Fruit fly (Drosophila melanogaster): ENCODE measurements around the gene gammaSnap2.

Gene gammaSnap2

dm6 chr3R:10087206-10087927 lies 33.8 kb downstream of the gammaSnap2 start (continued):
- TF ChIP-seq CG12219 (GFP tag; optimal IDR thresholded peaks at IDR 0.05) (peak; percentile 17), vnd (GFP tag; IDR thresholded peaks at IDR 0.05; ENCODE audit: partially characterized antibody) (no peak), CG5245 (GFP tag; optimal IDR thresholded peaks at IDR 0.05) (peak; percentile 12), Hsf (GFP tag; optimal IDR thresholded peaks at IDR 0.05) (peak; percentile 75), ase (GFP tag; IDR thresholded peaks at IDR 0.05) (peak; percentile 64; the same call in 1 of the 3 replicates), bigmax (GFP tag; optimal IDR thresholded peaks at IDR 0.05) (no peak), Gug (GFP tag; IDR thresholded peaks at IDR 0.05) (peak; percentile 77), CG17568 (GFP tag; optimal IDR thresholded peaks at IDR 0.05) (peak; percentile 52), so (GFP tag; IDR thresholded peaks at IDR 0.05) (0 out of 3 replicates have a peak, but pooled peaks have one; percentile 61), CG10979 (tag; optimal IDR thresholded peaks at IDR 0.05) (peak; percentile 48), rib (GFP tag; IDR thresholded peaks at IDR 0.05) (no peak), CG1024 (GFP tag; IDR thresholded peaks at IDR 0.05) (peak; percentile 56; the same call in 1 of the 2 replicates), NFAT (GFP tag; IDR thresholded peaks at IDR 0.05) (peak; percentile 56), jumu (GFP tag; optimal IDR thresholded peaks at IDR 0.05) (peak; percentile 68), CG6654 (GFP tag; optimal IDR thresholded peaks at IDR 0.05) (peak; percentile 6), CG14050 (GFP tag; IDR thresholded peaks at IDR 0.05) (peak; percentile 39; the same call in 2 of the 3 replicates), CG32772 (GFP tag; IDR thresholded peaks at IDR 0.05) (peak; percentile 61; the same call in 1 of the 2 replicates), CG9215 (GFP tag; IDR thresholded peaks at IDR 0.05) (no peak), phol (tag; optimal IDR thresholded peaks at IDR 0.05) (peak; percentile 73), Sox102F (GFP tag; optimal IDR thresholded peaks at IDR 0.05) (peak; percentile 68), sqz (GFP tag; optimal IDR thresholded peaks at IDR 0.05) (peak; percentile 41), crol (GFP tag; IDR thresholded peaks at IDR 0.05) (no peak), gem (tag; optimal IDR thresholded peaks at IDR 0.05) (peak; percentile 75), gfzf (GFP tag; optimal IDR thresholded peaks at IDR 0.05) (no peak), ftz-f1 (GFP tag; optimal IDR thresholded peaks at IDR 0.05) (peak; percentile 99), CG6683 (GFP tag; optimal IDR thresholded peaks at IDR 0.05) (peak; percentile 3), NfI (GFP tag; optimal IDR thresholded peaks at IDR 0.05) (peak; percentile 59), dimm (GFP tag; IDR thresholded peaks at IDR 0.05) (no peak), CG7928 (GFP tag; optimal IDR thresholded peaks at IDR 0.05) (no peak), seq (GFP tag; IDR thresholded peaks at IDR 0.05) (peak; percentile 76), CG4820 (GFP tag; optimal IDR thresholded peaks at IDR 0.05) (peak; percentile 53), Sry-δ (GFP tag; optimal IDR thresholded peaks at IDR 0.05) (peak; percentile 27), CG8765 (GFP tag; IDR thresholded peaks at IDR 0.05) (peak; percentile 57; the same call in 1 of the 2 replicates), fu2 (GFP tag; optimal IDR thresholded peaks at IDR 0.05) (peak; percentile 59), CG14965 (GFP tag; optimal IDR thresholded peaks at IDR 0.05; ENCODE audit: borderline replicate concordance) (no peak), kah (GFP tag; optimal IDR thresholded peaks at IDR 0.05) (no peak), exex (tag; optimal IDR thresholded peaks at IDR 0.05) (peak; percentile 5), fd64A (GFP tag; optimal IDR thresholded peaks at IDR 0.05) (no peak), Hr39 (optimal IDR thresholded peaks at IDR 0.05) (no peak), CG15269 (tag; optimal IDR thresholded peaks at IDR 0.05) (peak; percentile 52), D19A (tag; optimal IDR thresholded peaks at IDR 0.05) (no peak), hkb (optimal IDR thresholded peaks at IDR 0.05) (no peak), hkb (GFP tag; IDR thresholded peaks at IDR 0.05) (peak; percentile 58), H2.0 (GFP tag; IDR thresholded peaks at IDR 0.05) (peak; percentile 67), E2f2 (GFP tag; IDR thresholded peaks at IDR 0.05) (peak; percentile 36; the same call in 1 of the 2 replicates), ab (GFP tag; optimal IDR thresholded peaks at IDR 0.05) (peak; percentile 59), CG43689 (GFP tag; IDR thresholded peaks at IDR 0.05) (0 out of 2 replicates have a peak, but pooled peaks have one; percentile 13), CG17612 (GFP tag; IDR thresholded peaks at IDR 0.05) (0 out of 2 replicates have a peak, but pooled peaks have one; percentile 32), Atf3 (GFP tag; optimal IDR thresholded peaks at IDR 0.05) (peak; percentile 6), CG1602 (GFP tag; optimal IDR thresholded peaks at IDR 0.05) (peak; percentile 53)

All from whole organism, embryonic.